Fruit fly (Drosophila melanogaster) Kc167 (cell line): ENCODE data around the gene CG46435.

ENCODE experiments used
- Sin3A ChIP-seq: fragments of >200 bp; optimal IDR thresholded peaks from 2 replicates; lab custom pipeline; 2018; ENCODE audit warnings: missing external identifiers
- h ChIP-seq: fragments of >200 bp; optimal IDR thresholded peaks from 3 replicates; lab custom pipeline; 2018; ENCODE audit warnings: missing external identifiers
- insv ChIP-seq: fragments of >200 bp; optimal IDR thresholded peaks from 3 replicates; lab custom pipeline; 2018; ENCODE audit warnings: missing external identifiers
- psq ChIP-seq: fragments of >200 bp; optimal IDR thresholded peaks from 2 replicates; lab custom pipeline; 2017; ENCODE audit warnings: missing external identifiers
- ttk ChIP-seq: sonication (Bioruptor generic); optimal IDR thresholded peaks from 2 replicates; lab custom pipeline; 2017; ENCODE audit warnings: missing external identifiers

DNA sequence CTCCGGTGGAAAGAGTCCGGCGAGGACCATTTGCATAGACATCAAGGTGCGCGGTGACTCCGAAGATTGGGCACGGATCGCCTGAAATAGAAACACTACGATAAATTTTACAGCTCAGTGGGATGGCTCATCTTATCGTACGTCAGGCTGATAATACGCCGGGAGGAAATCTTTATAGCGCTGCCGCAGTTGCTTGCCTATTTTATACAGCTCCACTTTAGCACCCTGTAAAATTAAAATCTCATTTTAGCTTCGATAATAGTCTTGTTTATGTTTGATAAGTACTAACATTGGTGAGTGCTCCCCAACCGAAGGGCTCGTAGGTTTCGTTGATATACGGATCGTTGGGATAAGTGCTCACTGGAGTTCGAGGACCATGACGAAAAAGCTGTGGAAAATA lies 45.6 kb upstream of the CG46435 start:
- TF ChIP-seq psq (lab: Kevin White, UChicago) (no peak), Sin3A (lab: Kevin White, UChicago) (no peak), insv (lab: Kevin White, UChicago) (no peak), h (no peak), ttk (lab: Kevin White, UChicago) (no peak)
